Worm (Caenorhabditis elegans): ENCODE measurements around the gene tmem-17.

tmem-17 gene

ce11 chrIII:7090545-7090944 lies 20.5 kb downstream of the tmem-17 start, which contains the start of gene ZK418.10:
Gene ZK418.10, minus strand, starts transcription at chrIII:7090692.
- TF ChIP-seq him-1 (tag; optimal IDR thresholded peaks at IDR 0.05) (no peak), dao-5 (tag; optimal IDR thresholded peaks at IDR 0.05) (no peak), W03F9.2 (tag; optimal IDR thresholded peaks at IDR 0.05) (no peak)

ce11 chrIII:7091042-7091441 lies 21.0 kb downstream of the tmem-17 start, which contains the start of gene ZK418.2:
Gene ZK418.2, plus strand, starts transcription at chrIII:7091342.
- no peak for TF ChIP-seq dao-5 (tag; optimal IDR thresholded peaks at IDR 0.05)
- no peak for TF ChIP-seq him-1 (tag; optimal IDR thresholded peaks at IDR 0.05)
- no peak for TF ChIP-seq W03F9.2 (tag; optimal IDR thresholded peaks at IDR 0.05)

ce11 chrIII:7095156-7095555 lies 25.1 kb downstream of the tmem-17 start, which contains the start of gene nhr-9:
Gene nhr-9, plus strand, starts transcription at chrIII:7095462.
- no peak for TF ChIP-seq dao-5 (tag; optimal IDR thresholded peaks at IDR 0.05)
- no peak for TF ChIP-seq him-1 (tag; optimal IDR thresholded peaks at IDR 0.05)
- TF ChIP-seq W03F9.2 (tag; optimal IDR thresholded peaks at IDR 0.05), result no peak

ce11 chrIII:7096481-7096880 lies 26.4 kb downstream of the tmem-17 start:
- TF ChIP-seq W03F9.2 (tag; optimal IDR thresholded peaks at IDR 0.05), result no peak
- TF ChIP-seq him-1 (tag; optimal IDR thresholded peaks at IDR 0.05), result no peak
- TF ChIP-seq dao-5 (tag; optimal IDR thresholded peaks at IDR 0.05), result no peak

ce11 chrIII:7100001-7100400 lies 29.9 kb downstream of the tmem-17 start, which contains the start of gene ZK418.11:
Gene ZK418.11, plus strand, starts transcription at chrIII:7100289.
- TF ChIP-seq W03F9.2 (tag; optimal IDR thresholded peaks at IDR 0.05) (no peak), him-1 (tag; optimal IDR thresholded peaks at IDR 0.05) (no peak), dao-5 (tag; optimal IDR thresholded peaks at IDR 0.05) (no peak)

ce11 chrIII:7101814-7102477 lies 31.9 kb downstream of the tmem-17 start:
- TF ChIP-seq W03F9.2 (tag; optimal IDR thresholded peaks at IDR 0.05) (peak; percentile 21), him-1 (tag; optimal IDR thresholded peaks at IDR 0.05) (no peak), dao-5 (tag; optimal IDR thresholded peaks at IDR 0.05) (no peak)

ce11 chrIII:7103940-7104440 lies 33.9 kb downstream of the tmem-17 start, which contains the start of gene cpg-2:
Gene cpg-2, minus strand, starts transcription at chrIII:7103990.
- TF ChIP-seq W03F9.2 (tag; optimal IDR thresholded peaks at IDR 0.05), result no peak
- no peak for TF ChIP-seq dao-5 (tag; optimal IDR thresholded peaks at IDR 0.05)
- TF ChIP-seq him-1 (tag; optimal IDR thresholded peaks at IDR 0.05), result no peak

- TF ChIP-seq W03F9.2 (tag; optimal IDR thresholded peaks at IDR 0.05) (no peak), him-1 (tag; optimal IDR thresholded peaks at IDR 0.05) (no peak), dao-5 (tag; optimal IDR thresholded peaks at IDR 0.05) (no peak)
Measured at ce11 chrIII:7106854-7107253, 36.8 kb downstream of the tmem-17 start.

ce11 chrIII:7107965-7108364 lies 37.9 kb downstream of the tmem-17 start, which contains the start of gene odd-1:
Gene odd-1, plus strand, starts transcription at chrIII:7108313.
- TF ChIP-seq him-1 (tag; optimal IDR thresholded peaks at IDR 0.05) (no peak), W03F9.2 (tag; optimal IDR thresholded peaks at IDR 0.05) (no peak), dao-5 (tag; optimal IDR thresholded peaks at IDR 0.05) (no peak)

- TF ChIP-seq him-1 (tag; optimal IDR thresholded peaks at IDR 0.05), result no peak
- no peak for TF ChIP-seq W03F9.2 (tag; optimal IDR thresholded peaks at IDR 0.05)
- no peak for TF ChIP-seq dao-5 (tag; optimal IDR thresholded peaks at IDR 0.05)
Measured at ce11 chrIII:7111793-7112192, 41.7 kb downstream of the tmem-17 start, which contains the start of gene B0280.7. Gene B0280.7, minus strand, starts transcription at chrIII:7111893.

- TF ChIP-seq W03F9.2 (tag; optimal IDR thresholded peaks at IDR 0.05) (no peak), him-1 (tag; optimal IDR thresholded peaks at IDR 0.05) (no peak), dao-5 (tag; optimal IDR thresholded peaks at IDR 0.05) (no peak)
Measured at ce11 chrIII:7112285-7112684, 42.2 kb downstream of the tmem-17 start.

- TF ChIP-seq him-1 (tag; optimal IDR thresholded peaks at IDR 0.05) (no peak), dao-5 (tag; optimal IDR thresholded peaks at IDR 0.05) (no peak)
Measured at ce11 chrIII:7114952-7115488, 44.9 kb downstream of the tmem-17 start, which contains the start of gene nhr-10. Gene nhr-10, minus strand, starts transcription at chrIII:7115438.

ce11 chrIII:7116615-7117252 lies 46.7 kb downstream of the tmem-17 start:
- TF ChIP-seq dao-5 (tag; optimal IDR thresholded peaks at IDR 0.05), result no peak
- TF ChIP-seq him-1 (tag; optimal IDR thresholded peaks at IDR 0.05), result no peak
- TF ChIP-seq W03F9.2 (tag; optimal IDR thresholded peaks at IDR 0.05), result peak; percentile 56

ce11 chrIII:7120477-7120876 lies 50.4 kb downstream of the tmem-17 start:
- TF ChIP-seq W03F9.2 (tag; optimal IDR thresholded peaks at IDR 0.05) (no peak), dao-5 (tag; optimal IDR thresholded peaks at IDR 0.05) (no peak), him-1 (tag; optimal IDR thresholded peaks at IDR 0.05) (no peak)

Measured in whole organism, L4/young adult.